Worm (Caenorhabditis elegans) whole organism, mixed stage, embryonic: ENCODE results near the gene jmjd-3.1.
"Not testable (repeated sequence)": the region's sequence is repeated elsewhere in the genome, so short reads cannot be mapped to it uniquely, and the experiment has no call there.

Experiments
- M03D4.4 ChIP-seq: sonication (generic microtip); optimal IDR thresholded peaks from 2 replicates; lab custom pipeline; 2017; ENCODE audit warnings: mild to moderate bottlenecking, missing genetic modification characterization, missing compliant biosample characterization
- bed-3 ChIP-seq: fragments of 200-800 bp; sonication (Bioruptor generic); optimal IDR thresholded peaks from 3 replicates; lab custom pipeline; 2018; ENCODE audit warnings: mild to moderate bottlenecking, missing genetic modification characterization, moderate library complexity, missing compliant biosample characterization
- blmp-1 ChIP-seq: fragments of 150-350 bp; optimal IDR thresholded peaks from 2 replicates; lab custom pipeline; 2014; ENCODE audit warnings: missing biosample characterization, missing genetic modification characterization
- ceh-39 ChIP-seq: fragments of 150-350 bp; optimal IDR thresholded peaks from 2 replicates; lab custom pipeline; 2014; ENCODE audit warnings: missing biosample characterization, missing genetic modification characterization
- ceh-43 ChIP-seq: fragments of 200-800 bp; sonication (Bioruptor generic); optimal IDR thresholded peaks from 2 replicates; lab custom pipeline; 2018; ENCODE audit warnings: mild to moderate bottlenecking, missing genetic modification characterization, moderate library complexity, missing compliant biosample characterization
- ceh-83 ChIP-seq: fragments of 200-800 bp; sonication (Bioruptor generic); optimal IDR thresholded peaks from 2 replicates; lab custom pipeline; 2018; ENCODE audit warnings: mild to moderate bottlenecking, missing genetic modification characterization, missing compliant biosample characterization
- ces-1 ChIP-seq: fragments of 150-350 bp; optimal IDR thresholded peaks from 2 replicates; lab custom pipeline; 2014; ENCODE audit warnings: missing biosample characterization, missing genetic modification reagents, missing genetic modification characterization
- cnd-1 ChIP-seq: fragments of 200-800 bp; sonication (Bioruptor generic); optimal IDR thresholded peaks from 2 replicates; lab custom pipeline; 2018; ENCODE audit warnings: mild to moderate bottlenecking, missing genetic modification characterization, missing compliant biosample characterization
- drap-1 ChIP-seq: fragments of 200-800 bp; sonication (Bioruptor generic); optimal IDR thresholded peaks from 3 replicates; lab custom pipeline; 2018; ENCODE audit warnings: mild to moderate bottlenecking, missing genetic modification characterization, missing compliant biosample characterization
- elt-1 ChIP-seq: sonication (generic microtip); optimal IDR thresholded peaks from 2 replicates; lab custom pipeline; 2017; ENCODE audit warnings: missing genetic modification characterization, mild to moderate bottlenecking, missing compliant biosample characterization, antibody characterized with exemption, moderate library complexity, borderline replicate concordance; ENCODE audit not compliant: insufficient read depth
- elt-3 ChIP-seq: fragments of 150-350 bp; optimal IDR thresholded peaks from 2 replicates; lab custom pipeline; 2014; ENCODE audit warnings: missing biosample characterization, missing genetic modification characterization
- ham-2 ChIP-seq: fragments of 200-800 bp; sonication (Bioruptor generic); optimal IDR thresholded peaks from 2 replicates; lab custom pipeline; 2018; ENCODE audit warnings: mild to moderate bottlenecking, missing genetic modification characterization, missing compliant biosample characterization
- hlh-1 ChIP-seq: fragments of 150-350 bp; optimal IDR thresholded peaks from 2 replicates; lab custom pipeline; 2014; ENCODE audit warnings: missing biosample characterization, missing genetic modification reagents, missing genetic modification characterization
- lin-13 ChIP-seq: fragments of 150-350 bp; optimal IDR thresholded peaks from 2 replicates; lab custom pipeline; 2014; ENCODE audit warnings: missing biosample characterization, missing genetic modification characterization
- lin-32 ChIP-seq: fragments of 200-800 bp; sonication (Bioruptor generic); optimal IDR thresholded peaks from 2 replicates; lab custom pipeline; 2018; ENCODE audit warnings: mild to moderate bottlenecking, missing genetic modification characterization, missing compliant biosample characterization
- lsy-2 ChIP-seq: fragments of 150-350 bp; optimal IDR thresholded peaks from 2 replicates; lab custom pipeline; 2014; ENCODE audit warnings: missing biosample characterization, missing genetic modification characterization
- mab-5 ChIP-seq: fragments of 150-350 bp; optimal IDR thresholded peaks from 2 replicates; lab custom pipeline; 2014; ENCODE audit warnings: missing biosample characterization, missing genetic modification characterization
- mep-1 ChIP-seq: fragments of 150-350 bp; optimal IDR thresholded peaks from 2 replicates; lab custom pipeline; 2017; ENCODE audit warnings: missing biosample characterization, missing genetic modification reagents, missing genetic modification characterization, inconsistent platforms
- nhr-2 ChIP-seq: fragments of 150-350 bp; optimal IDR thresholded peaks from 2 replicates; lab custom pipeline; 2014; ENCODE audit warnings: missing biosample characterization, missing genetic modification characterization
- nhr-237 ChIP-seq: fragments of 150-350 bp; optimal IDR thresholded peaks from 2 replicates; lab custom pipeline; 2014; ENCODE audit warnings: missing biosample characterization, missing genetic modification characterization
- nhr-28 ChIP-seq: fragments of 150-350 bp; optimal IDR thresholded peaks from 2 replicates; lab custom pipeline; 2014; ENCODE audit warnings: missing biosample characterization, missing genetic modification characterization
- nhr-76 ChIP-seq: sonication (generic microtip); optimal IDR thresholded peaks from 2 replicates; lab custom pipeline; 2017; ENCODE audit warnings: missing biosample characterization, missing genetic modification characterization
- pha-4 ChIP-seq: fragments of 150-350 bp; optimal IDR thresholded peaks from 2 replicates; lab custom pipeline; 2018; ENCODE audit warnings: missing biosample characterization, missing genetic modification reagents, missing genetic modification characterization
- sem-2 ChIP-seq: fragments of 200-800 bp; sonication (Bioruptor generic); optimal IDR thresholded peaks from 2 replicates; lab custom pipeline; 2018; ENCODE audit warnings: mild to moderate bottlenecking, missing genetic modification characterization, missing compliant biosample characterization
- snpc-4 ChIP-seq: fragments of 150-350 bp; optimal IDR thresholded peaks from 2 replicates; lab custom pipeline; 2014; ENCODE audit warnings: missing biosample characterization, missing genetic modification characterization
- sptf-1 ChIP-seq: sonication (generic microtip); optimal IDR thresholded peaks from 2 replicates; lab custom pipeline; 2017; ENCODE audit warnings: mild to moderate bottlenecking, missing genetic modification characterization, moderate library complexity, missing compliant biosample characterization
- unc-120 ChIP-seq: sonication (generic microtip); optimal IDR thresholded peaks from 2 replicates; lab custom pipeline; 2017; ENCODE audit warnings: missing genetic modification characterization, missing compliant biosample characterization; ENCODE audit not compliant: poor library complexity, severe bottlenecking
- unc-39 ChIP-seq: fragments of 150-350 bp; optimal IDR thresholded peaks from 2 replicates; lab custom pipeline; 2014; ENCODE audit warnings: missing biosample characterization, missing genetic modification characterization
- unc-62 ChIP-seq: fragments of 150-350 bp; optimal IDR thresholded peaks from 2 replicates; lab custom pipeline; 2014; ENCODE audit warnings: missing biosample characterization, missing genetic modification reagents, missing genetic modification characterization
- zip-8 ChIP-seq: fragments of 150-350 bp; optimal IDR thresholded peaks from 2 replicates; lab custom pipeline; 2014; ENCODE audit warnings: missing biosample characterization, missing genetic modification characterization
- ztf-11 ChIP-seq: fragments of 150-350 bp; optimal IDR thresholded peaks from 2 replicates; lab custom pipeline; 2014; ENCODE audit warnings: missing biosample characterization, missing genetic modification characterization

The jmjd-3.1 gene

ce11 chrX:8541562-8541961 lies 29.3 kb upstream of the jmjd-3.1 start, which contains the start of gene nspc-7:
Gene nspc-7, plus strand, starts transcription at chrX:8541862.
- not testable (repeated sequence) for TF ChIP-seq ceh-43 (GFP tag; lab: Kevin White, UChicago); nhr-76 (tag; lab: Kevin White, UChicago); unc-120 (tag; lab: Kevin White, UChicago)

- TF ChIP-seq nhr-28 (tag; lab: Kevin White, UChicago), result no peak
- TF ChIP-seq nhr-2 (tag; lab: Kevin White, UChicago), result no peak
- peak; percentile 2 for TF ChIP-seq ceh-39 (tag; lab: Kevin White, UChicago)
- TF ChIP-seq cnd-1 (tag; lab: Kevin White, UChicago), result peak; percentile 6
- peak; percentile 54 for TF ChIP-seq pha-4 (tag; lab: Kevin White, UChicago)
- no peak for TF ChIP-seq snpc-4 (tag; lab: Kevin White, UChicago)
- TF ChIP-seq ceh-43 (GFP tag; lab: Kevin White, UChicago), result no peak
- no peak for TF ChIP-seq sptf-1 (tag; lab: Kevin White, UChicago)
- no peak for TF ChIP-seq zip-8 (tag; lab: Kevin White, UChicago)
- no peak for TF ChIP-seq ces-1 (GFP tag; lab: Kevin White, UChicago)
- peak; percentile 50 for TF ChIP-seq unc-120 (tag; lab: Kevin White, UChicago)
- no peak for TF ChIP-seq ztf-11 (tag; lab: Kevin White, UChicago)
- TF ChIP-seq mep-1, result peak; percentile 74
- TF ChIP-seq M03D4.4 (tag; lab: Kevin White, UChicago), result no peak
- no peak for TF ChIP-seq lsy-2 (tag; lab: Kevin White, UChicago)
- no peak for TF ChIP-seq ham-2 (GFP tag; lab: Kevin White, UChicago)
- no peak for TF ChIP-seq elt-1 (tag; lab: Kevin White, UChicago)
- TF ChIP-seq hlh-1 (tag; lab: Kevin White, UChicago), result peak; percentile 54
- TF ChIP-seq drap-1 (GFP tag; lab: Kevin White, UChicago), result peak; percentile 37
- TF ChIP-seq lin-13, result peak; percentile 71
- TF ChIP-seq nhr-237 (tag; lab: Kevin White, UChicago), result peak; percentile 53
- TF ChIP-seq unc-62, result no peak
- TF ChIP-seq sem-2 (GFP tag; lab: Kevin White, UChicago), result no peak
- TF ChIP-seq, all 35 proteins: peak for 9
These were observed 24.8 kb upstream of the jmjd-3.1 start, which contains the start of gene sdha-1 for ce11 chrX:8545971-8546442. Gene sdha-1, minus strand, starts transcription at chrX:8546021.

DNA sequence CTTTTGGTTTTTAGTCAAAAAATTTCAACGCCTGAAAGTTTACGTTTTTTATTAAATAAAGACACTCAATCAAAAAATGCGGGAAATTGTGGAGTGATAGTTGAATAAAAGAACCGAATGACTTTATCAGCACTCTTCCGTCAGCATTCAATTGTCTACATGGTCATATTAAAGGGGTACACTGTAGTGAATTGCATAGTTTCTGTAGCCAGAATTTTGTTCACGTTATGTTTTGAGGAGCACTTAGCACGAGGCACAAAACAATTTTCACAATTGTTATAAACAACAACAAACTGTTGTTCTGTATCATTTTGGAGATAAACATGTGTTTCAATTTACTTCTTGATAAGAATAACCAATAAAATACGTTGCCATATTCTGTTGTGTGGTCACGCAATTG lies 21.8 kb upstream of the jmjd-3.1 start, which contains the start of gene D2021.4:
Gene D2021.4 (minus strand): TSS at position 48 of the 400 bp plus-strand sequence.
- TF ChIP-seq M03D4.4 (tag; lab: Kevin White, UChicago) (no peak), nhr-237 (tag; lab: Kevin White, UChicago) (no peak), mab-5 (tag; lab: Kevin White, UChicago) (no peak), drap-1 (GFP tag; lab: Kevin White, UChicago) (no peak), ceh-43 (GFP tag; lab: Kevin White, UChicago) (no peak), elt-1 (tag; lab: Kevin White, UChicago) (no peak), snpc-4 (tag; lab: Kevin White, UChicago) (no peak), mep-1 (no peak), elt-3 (no peak), unc-62 (no peak), lin-13 (no peak), ztf-11 (tag; lab: Kevin White, UChicago) (no peak), blmp-1 (tag; lab: Kevin White, UChicago) (no peak), lsy-2 (tag; lab: Kevin White, UChicago) (no peak), ham-2 (GFP tag; lab: Kevin White, UChicago) (no peak)
- TF ChIP-seq, all 35 proteins: peak for 0

- no peak for TF ChIP-seq mep-1
- no peak for TF ChIP-seq ceh-83
- TF ChIP-seq nhr-76 (tag; lab: Kevin White, UChicago), result no peak
- TF ChIP-seq lin-13, result no peak
- no peak for TF ChIP-seq M03D4.4 (tag; lab: Kevin White, UChicago)
- TF ChIP-seq snpc-4 (tag; lab: Kevin White, UChicago), result no peak
- TF ChIP-seq unc-39 (tag; lab: Kevin White, UChicago), result no peak
- no peak for TF ChIP-seq cnd-1 (tag; lab: Kevin White, UChicago)
- TF ChIP-seq elt-3, result no peak
- TF ChIP-seq bed-3 (GFP tag; lab: Kevin White, UChicago), result no peak
- TF ChIP-seq pha-4 (tag; lab: Kevin White, UChicago), result no peak
- no peak for TF ChIP-seq ces-1 (GFP tag; lab: Kevin White, UChicago)
- TF ChIP-seq unc-120 (tag; lab: Kevin White, UChicago), result no peak
- no peak for TF ChIP-seq elt-1 (tag; lab: Kevin White, UChicago)
- no peak for TF ChIP-seq sptf-1 (tag; lab: Kevin White, UChicago)
- no peak for TF ChIP-seq lin-32 (GFP tag; lab: Kevin White, UChicago)
These were observed 20.7 kb upstream of the jmjd-3.1 start for ce11 chrX:8550099-8550498.
